Worm (Caenorhabditis elegans) whole organism, mixed stage, embryonic: Measurements from ENCODE around the gene lin-23.

Source experiments
- ceh-83 ChIP-seq: fragments of 200-800 bp; sonication (Bioruptor generic); optimal IDR thresholded peaks from 2 replicates; lab custom pipeline; 2018; ENCODE audit warnings: mild to moderate bottlenecking, missing genetic modification characterization, missing compliant biosample characterization
- ces-1 ChIP-seq: fragments of 150-350 bp; optimal IDR thresholded peaks from 2 replicates; lab custom pipeline; 2014; ENCODE audit warnings: missing biosample characterization, missing genetic modification reagents, missing genetic modification characterization
- drap-1 ChIP-seq: fragments of 200-800 bp; sonication (Bioruptor generic); optimal IDR thresholded peaks from 3 replicates; lab custom pipeline; 2018; ENCODE audit warnings: mild to moderate bottlenecking, missing genetic modification characterization, missing compliant biosample characterization
- elt-3 ChIP-seq: fragments of 150-350 bp; optimal IDR thresholded peaks from 2 replicates; lab custom pipeline; 2014; ENCODE audit warnings: missing biosample characterization, missing genetic modification characterization
- flh-1 ChIP-seq: fragments of 200-800 bp; sonication (Bioruptor generic); optimal IDR thresholded peaks from 2 replicates; lab custom pipeline; 2018; ENCODE audit warnings: mild to moderate bottlenecking, missing genetic modification characterization, moderate library complexity, missing compliant biosample characterization
- lsy-2 ChIP-seq: fragments of 150-350 bp; optimal IDR thresholded peaks from 2 replicates; lab custom pipeline; 2014; ENCODE audit warnings: missing biosample characterization, missing genetic modification characterization
- nhr-2 ChIP-seq: fragments of 150-350 bp; optimal IDR thresholded peaks from 2 replicates; lab custom pipeline; 2014; ENCODE audit warnings: missing biosample characterization, missing genetic modification characterization
- nhr-28 ChIP-seq: fragments of 150-350 bp; optimal IDR thresholded peaks from 2 replicates; lab custom pipeline; 2014; ENCODE audit warnings: missing biosample characterization, missing genetic modification characterization
- snpc-4 ChIP-seq: fragments of 150-350 bp; optimal IDR thresholded peaks from 2 replicates; lab custom pipeline; 2014; ENCODE audit warnings: missing biosample characterization, missing genetic modification characterization

- TF ChIP-seq snpc-4 (no peak), lsy-2 (no peak), nhr-28 (tag; lab: Kevin White, UChicago) (no peak), flh-1 (GFP tag; lab: Kevin White, UChicago) (no peak), ceh-83 (no peak), ces-1 (GFP tag; lab: Kevin White, UChicago) (no peak), nhr-2 (no peak), drap-1 (GFP tag; lab: Kevin White, UChicago) (no peak), elt-3 (tag; lab: Kevin White, UChicago) (no peak)
Measured at ce11 chrII:6374646-6375045, 3.5 kb downstream of the lin-23 start.
